Fruit fly (Drosophila melanogaster): ENCODE measurements around the gene CG10513.

dm6 chr3R:25269909-25270308 lies 7.1 kb downstream of the CG10513 start, which contains the start of the genes CG11889 and CG11891:
- TF ChIP-seq psq (optimal IDR thresholded peaks at IDR 0.05) (no peak), h (optimal IDR thresholded peaks at IDR 0.05) (no peak), Myc (optimal IDR thresholded peaks at IDR 0.05) (no peak), ttk (optimal IDR thresholded peaks at IDR 0.05) (no peak), insv (optimal IDR thresholded peaks at IDR 0.05) (no peak)
